Worm (Caenorhabditis elegans): ENCODE measurements around the gene Y40B10A.11.

DNA sequence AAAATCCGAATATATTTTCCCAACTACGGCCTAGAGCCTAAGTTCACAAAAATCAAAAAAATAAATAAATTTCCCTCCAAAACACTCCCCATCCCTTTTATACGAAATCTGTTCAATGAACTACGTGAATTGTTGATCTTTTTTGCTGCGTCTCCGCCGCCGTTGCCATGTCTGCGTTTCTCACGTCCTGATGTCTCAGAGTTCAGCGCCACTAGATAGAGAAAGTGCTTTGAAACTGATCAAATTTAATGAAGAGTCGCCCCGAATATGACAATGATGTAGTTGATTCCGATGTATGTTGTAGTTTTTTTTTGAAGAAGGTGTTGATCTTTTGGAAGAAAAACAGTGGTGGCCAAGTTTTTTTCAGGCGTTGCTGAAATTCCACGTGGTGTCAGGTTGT is 2.8 kb upstream of the Y40B10A.11 start:
- TF ChIP-seq nhr-11 (tag; optimal IDR thresholded peaks at IDR 0.05) (no peak), unc-62 (GFP tag; optimal IDR thresholded peaks at IDR 0.05) (no peak), fos-1 (tag; optimal IDR thresholded peaks at IDR 0.05) (no peak), nhr-77 (tag; optimal IDR thresholded peaks at IDR 0.05) (no peak), mab-5 (tag; optimal IDR thresholded peaks at IDR 0.05) (no peak), skn-1 (tag; optimal IDR thresholded peaks at IDR 0.05) (no peak), lsy-2 (tag; optimal IDR thresholded peaks at IDR 0.05) (no peak), lin-13 (GFP tag; optimal IDR thresholded peaks at IDR 0.05) (no peak), blmp-1 (tag; optimal IDR thresholded peaks at IDR 0.05; ENCODE audit: insufficient read depth) (no peak), egl-27 (tag; optimal IDR thresholded peaks at IDR 0.05) (no peak)

Data from whole organism, L2 larva.